Worm (Caenorhabditis elegans) whole organism, L4 larva: ENCODE results near the gene srh-21.
A peak's percentile ranks its signal among the peaks of the same experiment; 100 is the strongest.

ENCODE experiments used
- Y105C5A.15 ChIP-seq: fragments of 200-800 bp; sonication (Bioruptor generic); IDR thresholded peaks from 2 replicates; pipeline ENCODE4 v1.3.6; 2022; ENCODE audit warnings: missing genetic modification characterization, missing compliant biosample characterization
- Y5F2A.4 ChIP-seq: fragments of 200-800 bp; sonication (Bioruptor generic); optimal IDR thresholded peaks from 2 replicates; lab custom pipeline; 2018; ENCODE audit warnings: mild to moderate bottlenecking, missing genetic modification characterization, missing compliant biosample characterization
- aha-1 ChIP-seq: fragments of 150-350 bp; peaks from one replicate; lab custom pipeline; 2014; ENCODE audit warnings: missing biosample characterization, missing genetic modification characterization
- ama-1 ChIP-seq: fragments of 150-350 bp; optimal IDR thresholded peaks from 2 replicates; lab custom pipeline; 2014; ENCODE audit warnings: inconsistent platforms, mixed read lengths
- arid-1 ChIP-seq: fragments of 200-800 bp; sonication (Bioruptor generic); conservative IDR thresholded peaks from 2 replicates; pipeline ENCODE4 v1.3.6; 2022; ENCODE audit warnings: missing genetic modification reagents, missing genetic modification characterization, missing compliant biosample characterization
- attf-4 ChIP-seq: sonication (generic microtip); optimal IDR thresholded peaks from 3 replicates; lab custom pipeline; 2017; ENCODE audit warnings: missing biosample characterization, missing genetic modification characterization
- daf-12 ChIP-seq: fragments of 150-350 bp; optimal IDR thresholded peaks from 2 replicates; lab custom pipeline; 2014; ENCODE audit warnings: missing biosample characterization, missing genetic modification reagents, missing genetic modification characterization
- daf-16 ChIP-seq, 3 experiments: sonication (generic microtip); optimal IDR thresholded peaks; 2 replicates each; lab custom pipeline; 2016 to 2017; ENCODE audit warnings: missing genetic modification characterization in 3 of 3, missing genetic modification reagents in 3 of 3, mild to moderate bottlenecking in 2 of 3, missing compliant biosample characterization in 2 of 3, missing biosample characterization in 1 of 3, moderate library complexity in 1 of 3
- dmd-6 ChIP-seq: fragments of 200-800 bp; sonication (Bioruptor generic); IDR thresholded peaks from 2 replicates; pipeline ENCODE4 v1.3.6; 2022; ENCODE audit warnings: missing genetic modification reagents, missing genetic modification characterization, missing compliant biosample characterization
- dmd-9 ChIP-seq: fragments of 200-800 bp; sonication (Bioruptor generic); IDR thresholded peaks from 2 replicates; pipeline ENCODE4 v1.3.6; 2022; ENCODE audit warnings: missing genetic modification reagents, missing genetic modification characterization, missing compliant biosample characterization
- dpl-1 ChIP-seq: fragments of 150-350 bp; optimal IDR thresholded peaks from 2 replicates; lab custom pipeline; 2014; ENCODE audit warnings: missing biosample characterization, missing genetic modification reagents, missing genetic modification characterization
- dve-1 ChIP-seq: sonication (generic microtip); optimal IDR thresholded peaks from 2 replicates; lab custom pipeline; 2017; ENCODE audit warnings: antibody characterized with exemption, mild to moderate bottlenecking, missing genetic modification characterization, missing compliant biosample characterization; ENCODE audit not compliant: insufficient read depth
- egl-43 ChIP-seq: fragments of 200-800 bp; sonication (Bioruptor generic); IDR thresholded peaks from 2 replicates; pipeline ENCODE4 v1.3.6; 2022; ENCODE audit warnings: missing genetic modification reagents, missing genetic modification characterization, missing compliant biosample characterization
- jun-1 ChIP-seq: fragments of 150-350 bp; optimal IDR thresholded peaks from 2 replicates; lab custom pipeline; 2014; ENCODE audit warnings: missing biosample characterization, missing genetic modification reagents, missing genetic modification characterization
- lin-1 ChIP-seq: fragments of 200-800 bp; sonication (Bioruptor generic); IDR thresholded peaks from 2 replicates; pipeline ENCODE4 v1.3.6; 2022; ENCODE audit warnings: missing genetic modification reagents, missing genetic modification characterization, missing compliant biosample characterization
- lin-15B ChIP-seq: fragments of 150-350 bp; sonication (generic microtip); optimal IDR thresholded peaks from 3 replicates; lab custom pipeline; 2014; ENCODE audit warnings: missing biosample characterization, missing genetic modification characterization
- lin-29 ChIP-seq: fragments of 200-800 bp; sonication (Bioruptor generic); IDR thresholded peaks from 2 replicates; pipeline ENCODE4 v1.3.6; 2022; ENCODE audit warnings: missing genetic modification reagents, missing genetic modification characterization, missing compliant biosample characterization
- madf-5 ChIP-seq, 2 experiments: fragments of 200-800 bp; sonication (Bioruptor generic); IDR thresholded peaks; 2 replicates each; pipeline ENCODE4 v1.3.6; 2022; ENCODE audit warnings: missing compliant biosample characterization in 2 of 2, missing genetic modification characterization in 2 of 2
- mdt-29 ChIP-seq: fragments of 200-800 bp; sonication (Bioruptor generic); IDR thresholded peaks from 2 replicates; pipeline ENCODE4 v1.3.6; 2022; ENCODE audit warnings: missing genetic modification reagents, missing genetic modification characterization, missing compliant biosample characterization
- nhr-10 ChIP-seq: fragments of 150-350 bp; optimal IDR thresholded peaks from 2 replicates; lab custom pipeline; 2014; ENCODE audit warnings: missing biosample characterization, missing genetic modification characterization
- nhr-11 ChIP-seq: fragments of 150-350 bp; optimal IDR thresholded peaks from 2 replicates; lab custom pipeline; 2014; ENCODE audit warnings: missing biosample characterization, missing genetic modification characterization
- nhr-25 ChIP-seq: sonication (generic microtip); optimal IDR thresholded peaks from 2 replicates; lab custom pipeline; 2017; ENCODE audit warnings: missing genetic modification characterization, mild to moderate bottlenecking, missing compliant biosample characterization, antibody characterized with exemption, moderate library complexity, borderline replicate concordance; ENCODE audit not compliant: insufficient read depth
- nhr-28 ChIP-seq: fragments of 150-350 bp; optimal IDR thresholded peaks from 2 replicates; lab custom pipeline; 2014; ENCODE audit warnings: missing biosample characterization, missing genetic modification characterization
- nhr-41 ChIP-seq: fragments of 200-800 bp; sonication (Bioruptor generic); IDR thresholded peaks from 2 replicates; pipeline ENCODE4 v1.3.6; 2022; ENCODE audit warnings: missing genetic modification reagents, missing genetic modification characterization, missing compliant biosample characterization
- nhr-76 ChIP-seq: fragments of 150-350 bp; optimal IDR thresholded peaks from 2 replicates; lab custom pipeline; 2014; ENCODE audit warnings: missing biosample characterization, missing genetic modification characterization
- php-3 ChIP-seq: fragments of 200-800 bp; sonication (Bioruptor generic); IDR thresholded peaks from 2 replicates; pipeline ENCODE4 v1.3.6; 2022; ENCODE audit warnings: missing genetic modification reagents, missing genetic modification characterization, missing compliant biosample characterization
- saeg-2 ChIP-seq: fragments of 200-800 bp; sonication (Bioruptor generic); IDR thresholded peaks from 2 replicates; pipeline ENCODE4 v1.3.6; 2022; ENCODE audit warnings: missing genetic modification reagents, missing genetic modification characterization, missing compliant biosample characterization
- snpc-1.2 ChIP-seq: fragments of 200-800 bp; sonication (Bioruptor generic); IDR thresholded peaks from 2 replicates; pipeline ENCODE4 v1.3.6; 2022; ENCODE audit warnings: missing genetic modification reagents, missing genetic modification characterization, missing compliant biosample characterization
- spr-3 ChIP-seq: fragments of 200-800 bp; sonication (Bioruptor generic); optimal IDR thresholded peaks from 2 replicates; lab custom pipeline; 2018; ENCODE audit warnings: mild to moderate bottlenecking, missing genetic modification characterization, missing compliant biosample characterization
- unc-130 ChIP-seq: sonication (generic microtip); optimal IDR thresholded peaks from 2 replicates; lab custom pipeline; 2016; ENCODE audit warnings: missing genetic modification reagents, missing genetic modification characterization, missing compliant biosample characterization
- unc-62 ChIP-seq, 3 experiments: fragments of 150-350 bp in 1 of 3; sonication (generic microtip); optimal IDR thresholded peaks in 2 of 3; peaks in 1 of 3; 1 replicate in 1 of 3; 2 replicates in 2 of 3; lab custom pipeline; 2014 to 2017; ENCODE audit warnings: missing biosample characterization in 3 of 3, missing genetic modification characterization in 3 of 3, missing genetic modification reagents in 3 of 3, missing genotype in 1 of 3
- vab-7 ChIP-seq: fragments of 200-800 bp; sonication (Bioruptor generic); IDR thresholded peaks from 2 replicates; pipeline ENCODE4 v1.3.6; 2022; ENCODE audit warnings: missing genetic modification reagents, missing genetic modification characterization, missing compliant biosample characterization
- zag-1 ChIP-seq: fragments of 150-350 bp; optimal IDR thresholded peaks from 2 replicates; lab custom pipeline; 2014; ENCODE audit warnings: missing biosample characterization, missing genetic modification characterization

srh-21 gene

ce11 chrV:4967238-4967637 is 40.8 kb downstream of the srh-21 start (continued):
- no peak for TF ChIP-seq dve-1
- no peak for TF ChIP-seq egl-43 (GFP tag; lab: Robert Waterston, UW)
- no peak for TF ChIP-seq nhr-10 (tag; lab: Kevin White, UChicago)
- no peak for TF ChIP-seq daf-16 (GFP tag; optimal IDR thresholded peaks at IDR 0.05; lab: Kevin White, UChicago)
- TF ChIP-seq daf-16 (tag; optimal IDR thresholded peaks at IDR 0.05; lab: Kevin White, UChicago) = no peak

ce11 chrV:4968775-4969174 is 42.3 kb downstream of the srh-21 start:
- no peak for TF ChIP-seq lin-1
- TF ChIP-seq arid-1 (GFP tag; lab: Robert Waterston, UW) = no peak
- TF ChIP-seq dmd-6 (GFP tag; lab: Robert Waterston, UW) = peak; percentile 17; the same call in 1 of the 2 replicates
- peak in 1 of 2 experiments; percentile 13 for TF ChIP-seq unc-62 (GFP tag; optimal IDR thresholded peaks at IDR 0.05 in 1 of 2; lab: Kevin White, UChicago)
- no peak for TF ChIP-seq unc-62 (tag; optimal IDR thresholded peaks at IDR 0.05; lab: Kevin White, UChicago)
- peak; percentile 27 for TF ChIP-seq dve-1
- TF ChIP-seq, all 104 proteins: peak for 3

- TF ChIP-seq daf-16 (GFP tag; optimal IDR thresholded peaks at IDR 0.05; lab: Kevin White, UChicago) (no peak), daf-16 (tag; optimal IDR thresholded peaks at IDR 0.05; lab: Kevin White, UChicago) (peak; percentile 61), lin-15B (tag; lab: Kevin White, UChicago) (no peak), nhr-11 (tag; lab: Kevin White, UChicago) (peak; percentile 11), nhr-28 (tag; lab: Kevin White, UChicago) (peak; percentile 48), dve-1 (peak; percentile 13), unc-62 (GFP tag; optimal IDR thresholded peaks at IDR 0.05 in 1 of 2; lab: Kevin White, UChicago) (peak in 1 of 2 experiments; percentile 33), unc-62 (tag; optimal IDR thresholded peaks at IDR 0.05; lab: Kevin White, UChicago) (no peak)
Measured at ce11 chrV:4969503-4969902, 43.0 kb downstream of the srh-21 start.

- TF ChIP-seq dmd-9 (GFP tag; lab: Robert Waterston, UW) (no peak), aha-1 (tag; lab: Kevin White, UChicago) (no peak), lin-29 (GFP tag; lab: Robert Waterston, UW) (no peak), attf-4 (tag; lab: Kevin White, UChicago) (no peak), nhr-10 (tag; lab: Kevin White, UChicago) (no peak), php-3 (GFP tag; lab: Robert Waterston, UW) (no peak), ama-1 (lab: Kevin White, UChicago) (no peak), snpc-1.2 (GFP tag; lab: Robert Waterston, UW) (no peak), madf-5 (GFP tag; IDR thresholded peaks at IDR 0.05; lab: Robert Waterston, UW) (no peak), saeg-2 (no peak), dpl-1 (no peak), nhr-76 (tag; lab: Kevin White, UChicago) (no peak), mdt-29 (GFP tag; lab: Robert Waterston, UW) (no peak), spr-3 (GFP tag; lab: Kevin White, UChicago) (no peak), vab-7 (no peak), daf-12 (no peak), lin-1 (no peak)
Measured at ce11 chrV:4972943-4973342, 46.5 kb downstream of the srh-21 start, which contains the start of gene srsx-9. Gene srsx-9, minus strand, starts transcription at chrV:4973043.

ce11 chrV:4974677-4975076 is 48.2 kb downstream of the srh-21 start, which contains the start of gene srsx-10:
Gene srsx-10, minus strand, starts transcription at chrV:4974777.
- TF ChIP-seq nhr-25 (tag; lab: Kevin White, UChicago) = no peak
- no peak for TF ChIP-seq zag-1 (tag; lab: Kevin White, UChicago)
- TF ChIP-seq unc-130 (GFP tag; lab: Kevin White, UChicago) = no peak
- TF ChIP-seq madf-5 (GFP tag; IDR thresholded peaks at IDR 0.05; lab: Robert Waterston, UW) = no peak
- TF ChIP-seq jun-1 (tag; lab: Kevin White, UChicago) = no peak
- TF ChIP-seq Y105C5A.15 (GFP tag; lab: Robert Waterston, UW) = no peak
- TF ChIP-seq lin-29 (GFP tag; lab: Robert Waterston, UW) = no peak
- no peak for TF ChIP-seq daf-16 (GFP tag; optimal IDR thresholded peaks at IDR 0.05; lab: Kevin White, UChicago)
- no peak for TF ChIP-seq daf-16 (tag; optimal IDR thresholded peaks at IDR 0.05; lab: Kevin White, UChicago)
- TF ChIP-seq Y5F2A.4 (GFP tag; lab: Kevin White, UChicago) = no peak
- no peak for TF ChIP-seq nhr-41
